Worm (Caenorhabditis elegans) whole organism, late embryonic: ENCODE data around the gene nlp-61.
"Not testable (repeated sequence)": the region's sequence is repeated elsewhere in the genome, so short reads cannot be mapped to it uniquely, and the experiment has no call there.

ENCODE experiments used
- C38D4.7 ChIP-seq: fragments of 200-800 bp; sonication (Bioruptor generic); optimal IDR thresholded peaks from 2 replicates; lab custom pipeline; 2018; ENCODE audit warnings: mild to moderate bottlenecking, missing genetic modification characterization, moderate library complexity, missing compliant biosample characterization
- ceh-18 ChIP-seq: sonication (generic microtip); optimal IDR thresholded peaks from 2 replicates; lab custom pipeline; 2016; ENCODE audit warnings: missing genetic modification characterization, missing compliant biosample characterization
- ceh-19 ChIP-seq: fragments of 200-800 bp; sonication (Bioruptor generic); optimal IDR thresholded peaks from 2 replicates; lab custom pipeline; 2018; ENCODE audit warnings: mild to moderate bottlenecking, missing genetic modification characterization, missing compliant biosample characterization
- ceh-30 ChIP-seq: fragments of 150-350 bp; optimal IDR thresholded peaks from 2 replicates; lab custom pipeline; 2014; ENCODE audit warnings: missing biosample characterization, missing genetic modification characterization
- ceh-34 ChIP-seq: sonication (generic microtip); optimal IDR thresholded peaks from 2 replicates; lab custom pipeline; 2016; ENCODE audit warnings: mild to moderate bottlenecking, missing genetic modification characterization, missing compliant biosample characterization
- elt-2 ChIP-seq: sonication (generic microtip); optimal IDR thresholded peaks from 2 replicates; lab custom pipeline; 2016; ENCODE audit warnings: missing genetic modification reagents, missing genetic modification characterization, missing compliant biosample characterization
- elt-4 ChIP-seq: sonication (generic microtip); optimal IDR thresholded peaks from 2 replicates; lab custom pipeline; 2016; ENCODE audit warnings: missing genetic modification characterization, missing compliant biosample characterization
- ets-4 ChIP-seq: sonication (generic microtip); optimal IDR thresholded peaks from 2 replicates; lab custom pipeline; 2016; ENCODE audit warnings: missing genetic modification characterization, missing compliant biosample characterization
- fax-1 ChIP-seq: sonication (generic microtip); optimal IDR thresholded peaks from 2 replicates; lab custom pipeline; 2016; ENCODE audit warnings: missing genotype, missing genetic modification characterization, missing compliant biosample characterization
- hlh-8 ChIP-seq: sonication (generic microtip); optimal IDR thresholded peaks from 2 replicates; lab custom pipeline; 2016; ENCODE audit warnings: missing genotype, missing genetic modification characterization, missing compliant biosample characterization
- tbx-7 ChIP-seq: sonication (generic microtip); optimal IDR thresholded peaks from 2 replicates; lab custom pipeline; 2016; ENCODE audit warnings: missing genotype, missing genetic modification characterization, missing compliant biosample characterization
- unc-3 ChIP-seq, 2 experiments: fragments of 200-800 bp in 1 of 2; sonication (Bioruptor generic) in 1 of 2; sonication (generic microtip) in 1 of 2; conservative IDR thresholded peaks in 1 of 2; optimal IDR thresholded peaks in 1 of 2; 2 replicates each; pipeline versions ENCODE4 v1.3.6 to Lab custom; 2016 to 2022; ENCODE audit warnings: missing compliant biosample characterization in 2 of 2, missing genetic modification characterization in 2 of 2, missing genetic modification reagents in 1 of 2
- unc-86 ChIP-seq: sonication (generic microtip); optimal IDR thresholded peaks from 2 replicates; lab custom pipeline; 2016; ENCODE audit warnings: missing genetic modification characterization, missing compliant biosample characterization
- ztf-16 ChIP-seq: sonication (generic microtip); optimal IDR thresholded peaks from 2 replicates; lab custom pipeline; 2017; ENCODE audit warnings: missing genetic modification characterization, missing compliant biosample characterization

- not testable (repeated sequence) for TF ChIP-seq fax-1; unc-86 (tag; lab: Kevin White, UChicago); ceh-34 (tag; lab: Kevin White, UChicago); unc-3 (GFP tag; conservative IDR thresholded peaks at IDR 0.05; lab: Robert Waterston, UW); unc-3 (tag; optimal IDR thresholded peaks at IDR 0.05; lab: Kevin White, UChicago); ceh-18 (tag; lab: Kevin White, UChicago); hlh-8; elt-2; ets-4 (tag; lab: Kevin White, UChicago); tbx-7; C38D4.7 (GFP tag; lab: Kevin White, UChicago); ceh-19 (GFP tag; lab: Kevin White, UChicago); elt-4 (tag; lab: Kevin White, UChicago); ceh-30; ztf-16 (tag; lab: Kevin White, UChicago)
Observed at ce11 chrX:7664819-7665218, 37.4 kb downstream of the nlp-61 start, which contains the start of gene dhs-29.
